Fruit fly (Drosophila melanogaster) whole organism, embryonic: ENCODE results near the gene pyd.

Experiments
- Asciz ChIP-seq: fragments of 200-800 bp; sonication (Bioruptor generic); optimal IDR thresholded peaks from 2 replicates; lab custom pipeline; 2017; ENCODE audit warnings: missing biosample characterization, mild to moderate bottlenecking, missing genetic modification characterization, missing genetic modification reagents
- B-H2 ChIP-seq: fragments of 200-800 bp; sonication (Bioruptor generic); optimal IDR thresholded peaks from 2 replicates; lab custom pipeline; 2018; ENCODE audit warnings: missing biosample characterization, mild to moderate bottlenecking, missing genetic modification characterization
- CG10321 ChIP-seq: fragments of 200-800 bp; sonication (Bioruptor generic); IDR thresholded peaks from 2 replicates; pipeline ENCODE4 v1.3.6; 2022; ENCODE audit warnings: missing biosample characterization, missing genetic modification characterization
- CG11085 ChIP-seq: fragments of 200-800 bp; sonication (Bioruptor generic); IDR thresholded peaks from 2 replicates; pipeline ENCODE4 v1.3.6; 2022; ENCODE audit warnings: missing biosample characterization, missing genetic modification characterization
- CG13424 ChIP-seq: fragments of 200-800 bp; sonication (Bioruptor generic); optimal IDR thresholded peaks from 2 replicates; lab custom pipeline; 2019; ENCODE audit warnings: missing biosample characterization, mild to moderate bottlenecking, missing genetic modification characterization, moderate library complexity
- CG14441 ChIP-seq: fragments of 200-800 bp; sonication (Bioruptor generic); IDR thresholded peaks from 2 replicates; pipeline ENCODE4 v1.3.6; 2022; ENCODE audit warnings: missing biosample characterization, missing genetic modification characterization
- CG15011 ChIP-seq: fragments of 200-800 bp; sonication (Bioruptor generic); optimal IDR thresholded peaks from 3 replicates; lab custom pipeline; 2018; ENCODE audit warnings: missing biosample characterization, mild to moderate bottlenecking, missing genetic modification characterization
- CG15601 ChIP-seq: fragments of 200-800 bp; sonication (Bioruptor generic); optimal IDR thresholded peaks from 3 replicates; lab custom pipeline; 2019; ENCODE audit warnings: missing biosample characterization, mild to moderate bottlenecking, missing genetic modification characterization, moderate library complexity
- CG18011 ChIP-seq: fragments of 200-800 bp; sonication (Bioruptor generic); optimal IDR thresholded peaks from 2 replicates; lab custom pipeline; 2017; ENCODE audit warnings: missing biosample characterization, missing genetic modification characterization, mild to moderate bottlenecking, moderate library complexity, missing genotype
- CG2202 ChIP-seq: fragments of 200-800 bp; sonication (Bioruptor generic); optimal IDR thresholded peaks from 2 replicates; lab custom pipeline; 2018; ENCODE audit warnings: missing biosample characterization, mild to moderate bottlenecking, missing genetic modification characterization
- CG31224 ChIP-seq: fragments of 200-800 bp; sonication (Bioruptor generic); IDR thresholded peaks from 2 replicates; pipeline ENCODE4 v1.3.6; 2022; ENCODE audit warnings: missing biosample characterization, missing genetic modification characterization
- CG3838 ChIP-seq: fragments of 200-800 bp; sonication (Bioruptor generic); optimal IDR thresholded peaks from 3 replicates; lab custom pipeline; 2016; ENCODE audit warnings: missing biosample characterization, missing genetic modification characterization
- CG4360 ChIP-seq: fragments of 200-800 bp; sonication (Bioruptor generic); IDR thresholded peaks from 2 replicates; pipeline ENCODE4 v1.3.6; 2022; ENCODE audit warnings: missing biosample characterization, missing genetic modification characterization
- CG4730 ChIP-seq: fragments of 200-800 bp; sonication (Bioruptor generic); IDR thresholded peaks from 2 replicates; pipeline ENCODE4 v1.3.6; 2022; ENCODE audit warnings: missing biosample characterization, missing genetic modification characterization
- CG6854 ChIP-seq: fragments of 200-800 bp; sonication (Bioruptor generic); optimal IDR thresholded peaks from 3 replicates; lab custom pipeline; 2017; ENCODE audit warnings: missing biosample characterization, mild to moderate bottlenecking, missing genetic modification characterization
- CG7963 ChIP-seq: fragments of 200-800 bp; sonication (Bioruptor generic); IDR thresholded peaks from 3 replicates; pipeline ENCODE4 v1.3.6; 2022; ENCODE audit warnings: missing biosample characterization, missing genetic modification characterization; ENCODE audit not compliant: partially characterized antibody
- CG8290 ChIP-seq, 3 experiments: fragments of 200-800 bp; sonication (Bioruptor generic); optimal IDR thresholded peaks; 2 replicates each; lab custom pipeline; 2016 to 2019; ENCODE audit warnings: missing biosample characterization in 3 of 3, missing genetic modification characterization in 3 of 3, mild to moderate bottlenecking in 2 of 3, moderate library complexity in 1 of 3
- CG8388 ChIP-seq: fragments of 200-800 bp; sonication (Bioruptor generic); optimal IDR thresholded peaks from 2 replicates; lab custom pipeline; 2019; ENCODE audit warnings: missing biosample characterization, mild to moderate bottlenecking, missing genetic modification characterization, moderate library complexity
- Camta ChIP-seq: fragments of 200-800 bp; sonication (Bioruptor generic); optimal IDR thresholded peaks from 2 replicates; lab custom pipeline; 2016; ENCODE audit warnings: missing biosample characterization, missing genetic modification characterization
- Dip2 ChIP-seq: fragments of 200-800 bp; sonication (Bioruptor generic); IDR thresholded peaks from 2 replicates; pipeline ENCODE4 v1.3.6; 2022; ENCODE audit warnings: missing biosample characterization, missing genetic modification characterization
- Dll ChIP-seq: fragments of 200-800 bp; sonication (Bioruptor generic); IDR thresholded peaks from 4 replicates; pipeline ENCODE4 v1.3.6; 2022; ENCODE audit warnings: missing biosample characterization, missing genetic modification characterization; ENCODE audit not compliant: partially characterized antibody
- Dp ChIP-seq: fragments of 200-800 bp; sonication (Bioruptor generic); optimal IDR thresholded peaks from 2 replicates; lab custom pipeline; 2018; ENCODE audit warnings: missing biosample characterization, mild to moderate bottlenecking, missing genetic modification characterization, moderate library complexity
- Drgx ChIP-seq: fragments of 200-800 bp; sonication (Bioruptor generic); IDR thresholded peaks from 2 replicates; pipeline ENCODE4 v1.3.6; 2022; ENCODE audit warnings: missing biosample characterization, missing genetic modification characterization
- HLH3B ChIP-seq: fragments of 200-800 bp; sonication (Bioruptor generic); IDR thresholded peaks from 2 replicates; pipeline ENCODE4 v1.3.6; 2022; ENCODE audit warnings: missing biosample characterization, missing genetic modification characterization
- HLH4C ChIP-seq: fragments of 200-800 bp; sonication (Bioruptor generic); IDR thresholded peaks from 3 replicates; pipeline ENCODE4 v1.3.6; 2022; ENCODE audit warnings: missing biosample characterization, missing genetic modification characterization; ENCODE audit not compliant: partially characterized antibody
- Hey ChIP-seq: fragments of 200-800 bp; sonication (Bioruptor generic); optimal IDR thresholded peaks from 3 replicates; lab custom pipeline; 2018; ENCODE audit warnings: missing biosample characterization, mild to moderate bottlenecking, missing genetic modification characterization
- Hr39 ChIP-seq: fragments of >200 bp; optimal IDR thresholded peaks from 2 replicates; lab custom pipeline; 2017
- Hr78 ChIP-seq, 2 experiments: fragments of 200-800 bp in 1 of 2; fragments of >200 bp in 1 of 2; sonication (Bioruptor generic) in 1 of 2; optimal IDR thresholded peaks; 2 replicates each; lab custom pipeline; 2017 to 2019; ENCODE audit warnings: missing biosample characterization in 2 of 2, missing genetic modification characterization in 2 of 2, mild to moderate bottlenecking in 1 of 2, moderate library complexity in 1 of 2
- Lim3 ChIP-seq: fragments of 200-800 bp; sonication (Bioruptor generic); IDR thresholded peaks from 2 replicates; pipeline ENCODE4 v1.3.6; 2022; ENCODE audit warnings: missing biosample characterization, missing genetic modification characterization
- MESR4 ChIP-seq: fragments of 200-800 bp; sonication (Bioruptor generic); optimal IDR thresholded peaks from 2 replicates; lab custom pipeline; 2018; ENCODE audit warnings: missing biosample characterization, mild to moderate bottlenecking, missing genetic modification characterization, moderate library complexity
- Med ChIP-seq: fragments of 200-800 bp; sonication (Bioruptor generic); peaks from one replicate; lab custom pipeline; 2016; ENCODE audit warnings: missing biosample characterization, missing genetic modification characterization, mild to moderate bottlenecking, inconsistent platforms, moderate library complexity
- Neu2 ChIP-seq: fragments of 200-800 bp; sonication (Bioruptor generic); optimal IDR thresholded peaks from 3 replicates; lab custom pipeline; 2016; ENCODE audit warnings: missing biosample characterization, missing genetic modification characterization, borderline replicate concordance
- Side ChIP-seq: fragments of 200-800 bp; sonication (Bioruptor generic); optimal IDR thresholded peaks from 2 replicates; lab custom pipeline; 2016; ENCODE audit warnings: missing biosample characterization, missing genetic modification characterization
- Sin3A ChIP-seq: fragments of >200 bp; optimal IDR thresholded peaks from 2 replicates; lab custom pipeline; 2018
- cad ChIP-seq: fragments of >200 bp; optimal IDR thresholded peaks from 2 replicates; lab custom pipeline; 2017; ENCODE audit warnings: missing biosample characterization, missing genetic modification characterization
- dysf ChIP-seq: fragments of 200-800 bp; sonication (Bioruptor generic); IDR thresholded peaks from 3 replicates; pipeline ENCODE4 v1.3.6; 2022; ENCODE audit warnings: missing biosample characterization, missing genetic modification characterization
- en ChIP-seq: fragments of 200-800 bp; sonication (Bioruptor generic); optimal IDR thresholded peaks from 2 replicates; lab custom pipeline; 2016; ENCODE audit warnings: missing biosample characterization, missing genetic modification characterization
- fd3F ChIP-seq: fragments of 200-800 bp; sonication (Bioruptor generic); optimal IDR thresholded peaks from 2 replicates; lab custom pipeline; 2018; ENCODE audit warnings: missing biosample characterization, mild to moderate bottlenecking, missing genetic modification characterization, moderate library complexity
- fu2 ChIP-seq: fragments of 200-800 bp; sonication (Bioruptor generic); optimal IDR thresholded peaks from 2 replicates; lab custom pipeline; 2016; ENCODE audit warnings: missing biosample characterization, missing genetic modification characterization
- hb ChIP-seq: fragments of 200-800 bp; sonication (Bioruptor generic); IDR thresholded peaks from 3 replicates; pipeline ENCODE4 v1.3.6; 2022; ENCODE audit warnings: missing biosample characterization, missing genetic modification characterization; ENCODE audit not compliant: partially characterized antibody
- jing ChIP-seq: fragments of 200-800 bp; sonication (Bioruptor generic); optimal IDR thresholded peaks from 2 replicates; lab custom pipeline; 2018; ENCODE audit warnings: missing biosample characterization, mild to moderate bottlenecking, missing genetic modification characterization
- kay ChIP-seq: fragments of 200-800 bp; sonication (Bioruptor generic); optimal IDR thresholded peaks from 2 replicates; lab custom pipeline; 2016; ENCODE audit warnings: missing biosample characterization, missing genetic modification characterization
- nau ChIP-seq: fragments of 200-800 bp; sonication (Bioruptor generic); optimal IDR thresholded peaks from 3 replicates; lab custom pipeline; 2017; ENCODE audit warnings: missing biosample characterization, mild to moderate bottlenecking, missing genetic modification characterization, missing genetic modification reagents
- pho ChIP-seq: fragments of 200-800 bp; sonication (Bioruptor generic); optimal IDR thresholded peaks from 2 replicates; lab custom pipeline; 2016; ENCODE audit warnings: missing biosample characterization, missing genetic modification characterization
- phol ChIP-seq: fragments of 200-800 bp; sonication (Bioruptor generic); optimal IDR thresholded peaks from 3 replicates; lab custom pipeline; 2018; ENCODE audit warnings: missing biosample characterization, mild to moderate bottlenecking, missing genetic modification characterization, moderate library complexity
- pnt ChIP-seq: fragments of 200-800 bp; sonication (Bioruptor generic); optimal IDR thresholded peaks from 3 replicates; lab custom pipeline; 2016; ENCODE audit warnings: missing biosample characterization, missing genetic modification characterization
- pros ChIP-seq: fragments of 200-800 bp; sonication (Bioruptor generic); optimal IDR thresholded peaks from 3 replicates; lab custom pipeline; 2019; ENCODE audit warnings: missing biosample characterization, mild to moderate bottlenecking, missing genetic modification characterization, moderate library complexity
- row ChIP-seq: fragments of 200-800 bp; sonication (Bioruptor generic); IDR thresholded peaks from 3 replicates; pipeline ENCODE4 v1.3.6; 2022; ENCODE audit warnings: missing biosample characterization, missing genetic modification characterization
- sna ChIP-seq: fragments of 200-800 bp; sonication (Bioruptor generic); IDR thresholded peaks from 2 replicates; pipeline ENCODE4 v1.3.6; 2022; ENCODE audit warnings: missing biosample characterization, missing genetic modification characterization; ENCODE audit not compliant: partially characterized antibody
- stwl ChIP-seq: fragments of 200-800 bp; sonication (Bioruptor generic); optimal IDR thresholded peaks from 3 replicates; lab custom pipeline; 2018; ENCODE audit warnings: missing biosample characterization, mild to moderate bottlenecking, missing genetic modification characterization, moderate library complexity
- wor ChIP-seq: fragments of 200-800 bp; sonication (Bioruptor generic); IDR thresholded peaks from 2 replicates; pipeline ENCODE4 v1.3.6; 2022; ENCODE audit warnings: missing biosample characterization, missing genetic modification characterization

The pyd gene

dm6 chr3R:8808518-8808921 is 123.2 kb downstream of the pyd start (continued):
- peak; percentile 77 for TF ChIP-seq Med
- peak; percentile 60 for TF ChIP-seq Camta (GFP tag; lab: Kevin White, UChicago)
- TF ChIP-seq HLH4C (GFP tag; lab: Robert Waterston, UW), result no peak
- peak; percentile 28; the same call in 1 of the 2 replicates for TF ChIP-seq HLH3B (GFP tag; lab: Robert Waterston, UW)
- TF ChIP-seq Hr39 (lab: Kevin White, UChicago), result no peak
- TF ChIP-seq CG18011 (GFP tag; lab: Kevin White, UChicago), result no peak
- TF ChIP-seq row (GFP tag; lab: Robert Waterston, UW), result peak; percentile 79
- peak; percentile 52 for TF ChIP-seq CG8290 (GFP tag; optimal IDR thresholded peaks at IDR 0.05; lab: Kevin White, UChicago)
- TF ChIP-seq CG8290 (tag; optimal IDR thresholded peaks at IDR 0.05; lab: Kevin White, UChicago), result peak in 1 of 2 experiments; percentile 60
- TF ChIP-seq CG3838 (GFP tag; lab: Kevin White, UChicago), result peak; percentile 27
- no peak for TF ChIP-seq B-H2 (GFP tag; lab: Kevin White, UChicago)
- no peak for TF ChIP-seq Lim3 (GFP tag; lab: Robert Waterston, UW)
- TF ChIP-seq Side (GFP tag; lab: Kevin White, UChicago), result peak; percentile 66
- peak; percentile 6; the same call in 1 of the 2 replicates for TF ChIP-seq CG14441 (GFP tag; lab: Robert Waterston, UW)
- no peak for TF ChIP-seq Dll (GFP tag; lab: Robert Waterston, UW)
- peak; percentile 25; the same call in 1 of the 2 replicates for TF ChIP-seq CG4360 (GFP tag; lab: Robert Waterston, UW)
- TF ChIP-seq Drgx (GFP tag; lab: Robert Waterston, UW), result no peak
- peak; percentile 73 for TF ChIP-seq CG15601
- TF ChIP-seq sna (GFP tag; lab: Robert Waterston, UW), result no peak
- no peak for TF ChIP-seq jing
- peak in 1 of 2 experiments; percentile 31 for TF ChIP-seq Hr78 (GFP tag; optimal IDR thresholded peaks at IDR 0.05; lab: Kevin White, UChicago)
- peak; percentile 53 for TF ChIP-seq kay
- peak; percentile 61 for TF ChIP-seq stwl (tag; lab: Kevin White, UChicago)
- TF ChIP-seq Hey (tag; lab: Kevin White, UChicago), result no peak
- TF ChIP-seq pnt (GFP tag; lab: Kevin White, UChicago), result peak; percentile 57
- peak; percentile 89 for TF ChIP-seq phol (tag; lab: Kevin White, UChicago)
- TF ChIP-seq cad, result no peak
- no peak for TF ChIP-seq MESR4
- no peak for TF ChIP-seq CG11085
- no peak for TF ChIP-seq CG7963 (GFP tag; lab: Robert Waterston, UW)
- no peak for TF ChIP-seq pros (GFP tag; lab: Kevin White, UChicago)
- TF ChIP-seq dysf (GFP tag; lab: Robert Waterston, UW), result 0 out of 3 replicates have a peak, but pooled peaks have one; percentile 27
- peak; percentile 77 for TF ChIP-seq CG13424
- TF ChIP-seq hb (GFP tag; lab: Robert Waterston, UW), result no peak
- TF ChIP-seq Asciz, result peak; percentile 56
- TF ChIP-seq Dip2 (GFP tag; lab: Robert Waterston, UW), result no peak
- TF ChIP-seq Sin3A (lab: Kevin White, UChicago), result no peak
- TF ChIP-seq Neu2 (GFP tag; lab: Kevin White, UChicago), result peak; percentile 25
- TF ChIP-seq CG4730 (GFP tag; lab: Robert Waterston, UW), result no peak
- peak; percentile 55 for TF ChIP-seq en (GFP tag; lab: Kevin White, UChicago)
- peak; percentile 73 for TF ChIP-seq CG2202 (tag; lab: Kevin White, UChicago)
- no peak for TF ChIP-seq Dp (GFP tag; lab: Kevin White, UChicago)
- no peak for TF ChIP-seq fd3F (GFP tag; lab: Kevin White, UChicago)
- peak; percentile 2 for TF ChIP-seq nau
- no peak for TF ChIP-seq CG10321 (GFP tag; lab: Robert Waterston, UW)
- TF ChIP-seq pho, result no peak
- TF ChIP-seq CG15011 (GFP tag; lab: Kevin White, UChicago), result no peak
- no peak for TF ChIP-seq CG6854
- peak; percentile 82 for TF ChIP-seq CG8388
- TF ChIP-seq wor (GFP tag; lab: Robert Waterston, UW), result no peak
- 0 out of 2 replicates have a peak, but pooled peaks have one; percentile 38 for TF ChIP-seq CG31224
- TF ChIP-seq fu2, result no peak
